Worm (Caenorhabditis elegans): ENCODE measurements around the gene cyp-34A5.

DNA sequence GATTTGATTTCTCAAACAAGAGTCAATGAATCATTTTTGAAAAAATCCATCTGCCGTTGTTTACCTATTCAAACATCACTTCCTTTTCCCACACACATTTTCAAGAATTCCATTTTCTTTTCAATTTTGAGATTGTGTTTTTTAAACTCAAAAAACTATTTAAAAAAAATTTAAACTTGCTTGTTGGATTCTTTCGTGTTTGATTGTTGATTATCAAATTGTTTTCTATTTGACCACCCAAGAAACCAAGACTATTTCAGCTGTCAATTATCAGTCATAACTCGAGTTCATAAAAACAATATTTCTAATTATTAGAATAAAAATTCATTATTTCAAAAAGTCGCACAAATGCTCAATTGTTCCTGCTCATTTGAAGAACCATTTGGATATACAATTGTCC lies 47.7 kb upstream of the cyp-34A5 start, which contains the start of gene srh-8:
- TF ChIP-seq pha-4 (tag; optimal IDR thresholded peaks at IDR 0.05) (no peak), nhr-25 (tag; optimal IDR thresholded peaks at IDR 0.05) (no peak), mdl-1 (tag; optimal IDR thresholded peaks at IDR 0.05) (no peak), elt-3 (tag; optimal IDR thresholded peaks at IDR 0.05) (no peak), nhr-11 (tag; optimal IDR thresholded peaks at IDR 0.05) (no peak), sea-2 (GFP tag; optimal IDR thresholded peaks at IDR 0.05) (no peak), nhr-76 (tag; optimal IDR thresholded peaks at IDR 0.05) (no peak), ama-1 (optimal IDR thresholded peaks at IDR 0.05) (no peak), jun-1 (tag; optimal IDR thresholded peaks at IDR 0.05) (no peak)

All from whole organism, L3 larva.